Worm (Caenorhabditis elegans) whole organism, L2 larva: ENCODE data around the gene B0001.4.

ENCODE experiments used
- aly-2 ChIP-seq: fragments of 150-350 bp; optimal IDR thresholded peaks from 2 replicates; lab custom pipeline; 2014; ENCODE audit warnings: missing biosample characterization, missing genetic modification characterization
- lin-13 ChIP-seq: fragments of 150-350 bp; optimal IDR thresholded peaks from 2 replicates; lab custom pipeline; 2014; ENCODE audit warnings: missing biosample characterization, missing genetic modification reagents, missing genetic modification characterization

DNA sequence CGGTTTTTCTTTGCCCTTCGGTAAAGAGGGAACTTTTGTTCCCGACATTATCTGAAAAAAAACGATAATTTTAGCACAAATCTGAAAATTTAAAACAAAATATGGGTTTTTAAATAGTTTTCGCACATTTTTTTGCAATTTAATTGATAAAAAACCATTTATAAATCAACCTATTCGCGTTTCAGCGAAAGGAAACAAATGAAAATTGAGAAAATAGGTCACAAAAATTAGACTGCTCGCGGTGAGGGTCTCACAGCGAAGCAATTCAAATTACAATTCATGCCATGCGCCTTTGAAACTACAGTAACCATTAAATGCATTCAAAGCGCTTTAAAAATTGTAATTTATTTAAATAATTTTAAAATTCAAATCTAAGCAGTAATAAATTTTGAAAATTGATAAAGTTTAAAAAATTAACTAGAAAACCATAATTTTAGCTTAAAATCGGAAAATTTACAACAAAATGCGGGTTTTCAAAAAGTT is 16.2 kb upstream of the B0001.4 start, which contains the start of gene B0001.7:
- TF ChIP-seq lin-13 (no peak), aly-2 (tag; lab: Kevin White, UChicago) (no peak)
